Worm (Caenorhabditis elegans): ENCODE results near the gene ace-1.

DNA sequence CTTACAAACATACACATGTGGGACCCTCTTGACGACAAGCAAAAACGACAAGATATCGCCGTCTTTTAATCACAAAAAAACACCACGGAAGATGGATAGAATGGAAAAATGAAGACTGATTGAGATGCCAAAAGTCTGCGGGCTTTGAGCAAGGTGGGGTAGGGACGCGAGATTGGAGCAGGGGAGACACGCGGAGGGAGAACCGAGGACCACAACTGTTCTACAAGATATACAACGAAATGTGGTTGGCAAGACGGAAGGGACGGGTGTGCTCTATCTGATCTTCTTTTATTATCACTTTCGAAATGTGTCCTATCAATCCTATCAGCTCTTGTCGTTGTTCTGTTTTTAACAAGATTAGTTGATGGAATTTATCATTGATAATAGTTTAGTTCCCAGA is 3.5 kb upstream of the ace-1 start:
- TF ChIP-seq dpl-1 (GFP tag; optimal IDR thresholded peaks at IDR 0.05), result no peak
- TF ChIP-seq nhr-12 (tag; optimal IDR thresholded peaks at IDR 0.05), result no peak
- peak; percentile 29 for TF ChIP-seq rnt-1 (tag; optimal IDR thresholded peaks at IDR 0.05)
- TF ChIP-seq ceh-82 (tag; optimal IDR thresholded peaks at IDR 0.05), result no peak
- TF ChIP-seq lin-13 (GFP tag; optimal IDR thresholded peaks at IDR 0.05), result no peak
- TF ChIP-seq ama-1 (optimal IDR thresholded peaks at IDR 0.05), result no peak
- no peak for TF ChIP-seq elt-2 (tag; optimal IDR thresholded peaks at IDR 0.05)
- no peak for TF ChIP-seq unc-130 (tag; optimal IDR thresholded peaks at IDR 0.05)
- no peak for TF ChIP-seq egl-27 (tag; optimal IDR thresholded peaks at IDR 0.05)
- no peak for TF ChIP-seq unc-86 (tag; optimal IDR thresholded peaks at IDR 0.05)
